Worm (Caenorhabditis elegans): ENCODE measurements around the gene osg-1.

DNA sequence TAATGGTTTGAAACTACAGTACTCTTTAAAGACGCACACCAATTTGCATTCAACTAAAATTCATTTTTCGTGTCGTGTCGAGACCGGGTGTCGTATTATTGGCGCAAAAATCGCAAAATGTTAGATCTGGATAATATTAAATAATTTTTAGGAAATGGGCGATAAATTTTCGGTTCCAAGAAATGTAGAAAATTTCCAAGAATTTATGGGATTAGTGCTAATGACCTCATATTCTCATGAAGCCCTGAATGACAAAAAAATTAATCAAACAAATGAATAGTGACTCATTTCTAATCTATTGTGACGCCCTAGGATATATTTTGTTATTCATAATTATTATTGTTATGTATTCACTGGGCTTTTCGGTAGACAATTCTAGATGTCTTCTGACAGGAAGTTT lies 13.4 kb downstream of the osg-1 start:
- TF ChIP-seq dao-5 (tag; optimal IDR thresholded peaks at IDR 0.05) (no peak), W03F9.2 (tag; optimal IDR thresholded peaks at IDR 0.05) (no peak)

Measured in whole organism, L4/young adult.